Worm (Caenorhabditis elegans): ENCODE results near the gene F53B3.3.

DNA sequence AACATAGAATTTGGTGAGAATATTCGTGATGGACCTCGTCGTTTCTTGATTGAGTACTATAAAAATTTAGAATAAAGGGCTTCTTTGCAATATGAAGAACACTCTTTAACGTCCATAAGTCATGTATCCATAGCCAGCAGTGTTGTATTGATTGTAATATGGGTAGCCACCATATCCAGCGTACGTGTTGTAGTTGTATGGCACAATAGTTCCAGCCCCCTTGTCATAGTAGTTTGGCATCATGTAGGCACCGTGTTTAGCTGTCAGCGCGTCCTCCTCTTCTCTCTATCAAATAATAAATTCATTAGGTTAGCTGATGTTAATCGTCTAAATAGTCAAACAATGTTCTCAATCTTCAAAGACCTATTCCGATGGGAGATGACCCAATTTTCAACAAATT, 2.3 kb upstream of the F53B3.3 start:
- TF ChIP-seq ets-4 (GFP tag; optimal IDR thresholded peaks at IDR 0.05) = no peak
- no peak for TF ChIP-seq chd-7 (tag; optimal IDR thresholded peaks at IDR 0.05)
- no peak for TF ChIP-seq madf-3 (GFP tag; IDR thresholded peaks at IDR 0.05)
- TF ChIP-seq lin-35 (GFP tag; optimal IDR thresholded peaks at IDR 0.05) = no peak
- no peak for TF ChIP-seq nfya-1 (tag; optimal IDR thresholded peaks at IDR 0.05; ENCODE audit: borderline replicate concordance, insufficient read depth)
- no peak for TF ChIP-seq him-1 (tag; optimal IDR thresholded peaks at IDR 0.05)
- no peak for TF ChIP-seq lin-40 (tag; optimal IDR thresholded peaks at IDR 0.05)
- TF ChIP-seq mel-28 (tag; optimal IDR thresholded peaks at IDR 0.05; ENCODE audit: borderline replicate concordance) = no peak
- TF ChIP-seq unc-130 (GFP tag; optimal IDR thresholded peaks at IDR 0.05) = no peak
- TF ChIP-seq unc-62 (GFP tag; optimal IDR thresholded peaks at IDR 0.05) = no peak
- TF ChIP-seq ama-1 (optimal IDR thresholded peaks at IDR 0.05) = no peak
- TF ChIP-seq ama-1 (GFP tag; optimal IDR thresholded peaks at IDR 0.05) = no peak
- TF ChIP-seq F23B12.7 (tag; optimal IDR thresholded peaks at IDR 0.05; ENCODE audit: insufficient read depth) = no peak
- no peak for TF ChIP-seq ztf-6 (GFP tag; IDR thresholded peaks at IDR 0.05)
- no peak for TF ChIP-seq nhr-90 (tag; optimal IDR thresholded peaks at IDR 0.05)

Measured in whole organism, young adult.